Fruit fly (Drosophila melanogaster) Kc167 (cell line): ENCODE results near the gene CG14687.

Experiments
- Myc ChIP-seq: fragments of >200 bp; optimal IDR thresholded peaks from 2 replicates; lab custom pipeline; 2017; ENCODE audit warnings: missing external identifiers
- Sin3A ChIP-seq: fragments of >200 bp; optimal IDR thresholded peaks from 2 replicates; lab custom pipeline; 2018; ENCODE audit warnings: missing external identifiers
- h ChIP-seq: fragments of >200 bp; optimal IDR thresholded peaks from 3 replicates; lab custom pipeline; 2018; ENCODE audit warnings: missing external identifiers
- psq ChIP-seq: fragments of >200 bp; optimal IDR thresholded peaks from 2 replicates; lab custom pipeline; 2017; ENCODE audit warnings: missing external identifiers
- ttk ChIP-seq: sonication (Bioruptor generic); optimal IDR thresholded peaks from 2 replicates; lab custom pipeline; 2017; ENCODE audit warnings: missing external identifiers

DNA sequence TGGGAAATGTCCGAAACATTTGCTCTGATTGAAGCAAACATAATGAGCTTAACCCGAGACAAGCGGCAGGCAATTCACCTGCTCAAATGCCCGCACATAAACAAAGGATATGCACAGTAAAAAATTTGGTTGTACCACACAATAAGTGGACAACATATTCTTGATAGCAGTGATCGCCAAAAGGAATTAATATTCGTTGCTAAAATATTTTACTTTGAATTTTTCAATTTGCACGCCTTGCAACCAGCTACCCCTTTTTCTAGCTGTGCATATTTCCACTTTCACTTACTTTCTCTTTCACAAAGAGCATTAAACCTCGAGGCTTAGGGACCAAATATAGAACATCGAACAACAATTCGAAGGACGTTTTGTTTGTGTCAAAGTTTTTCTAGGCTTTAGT is 45.1 kb upstream of the CG14687 start:
- TF ChIP-seq Myc (lab: Kevin White, UChicago) = no peak
- no peak for TF ChIP-seq psq
- no peak for TF ChIP-seq ttk (lab: Kevin White, UChicago)
- no peak for TF ChIP-seq h
- TF ChIP-seq Sin3A (lab: Kevin White, UChicago) = no peak
